Worm (Caenorhabditis elegans): ENCODE results near the gene Y76B12C.6.

DNA sequence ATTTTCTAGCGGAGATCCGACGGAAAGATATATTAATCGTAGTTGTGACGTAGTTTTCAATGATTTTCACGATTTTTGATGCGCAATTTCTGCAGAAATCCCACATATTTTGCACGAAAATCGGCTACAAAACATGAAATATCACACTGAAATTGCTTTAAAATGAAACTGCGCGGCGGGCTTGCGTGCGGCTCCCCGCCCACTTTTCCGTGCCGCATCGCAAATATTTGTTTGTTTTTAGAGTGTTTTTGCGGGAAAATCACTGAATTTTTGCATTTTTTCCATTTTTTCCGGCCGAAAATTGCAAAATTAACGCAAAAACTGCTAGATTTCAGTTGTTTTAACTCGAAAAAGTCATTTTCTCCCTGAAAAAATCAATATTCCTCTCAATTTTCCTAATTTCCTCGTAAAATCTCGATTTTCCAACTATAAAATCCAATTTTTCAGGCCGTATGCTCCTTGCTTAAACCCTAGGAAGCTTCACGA, at the start of gene Y76B12C.6:
- TF ChIP-seq him-1 (tag; optimal IDR thresholded peaks at IDR 0.05) (no peak), dao-5 (tag; optimal IDR thresholded peaks at IDR 0.05) (no peak)

Measured in whole organism, L4/young adult.